Fruit fly (Drosophila melanogaster): ENCODE results near the gene CG32986.

Gene CG32986

DNA sequence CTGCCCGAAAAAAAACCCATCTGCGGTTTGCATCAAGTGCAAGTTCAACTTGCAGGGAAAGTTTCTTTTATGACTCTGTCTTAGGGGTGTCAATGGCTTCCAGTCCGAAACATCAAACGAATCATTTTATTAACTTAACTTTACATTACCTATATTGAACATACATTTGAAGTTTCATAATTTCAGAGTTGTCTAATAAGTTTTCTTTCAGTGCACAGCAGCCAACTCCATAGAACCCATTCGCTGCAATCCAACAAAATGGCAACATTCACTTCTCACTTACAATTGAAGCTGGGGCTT, 20.4 kb upstream of the CG32986 start:
- TF ChIP-seq Nf-YB (GFP tag; optimal IDR thresholded peaks at IDR 0.05) (no peak), CG9437 (GFP tag; optimal IDR thresholded peaks at IDR 0.05) (no peak), CG18619 (GFP tag; optimal IDR thresholded peaks at IDR 0.05) (no peak), ase (GFP tag; IDR thresholded peaks at IDR 0.05) (no peak), CG17829 (tag; optimal IDR thresholded peaks at IDR 0.05) (peak; percentile 15), bab2 (GFP tag; optimal IDR thresholded peaks at IDR 0.05) (no peak), CG9727 (GFP tag; optimal IDR thresholded peaks at IDR 0.05) (peak; percentile 57), CG13894 (tag; optimal IDR thresholded peaks at IDR 0.05) (no peak), CG6854 (GFP tag; optimal IDR thresholded peaks at IDR 0.05) (no peak), CG13775 (GFP tag; optimal IDR thresholded peaks at IDR 0.05) (no peak), CG17568 (GFP tag; optimal IDR thresholded peaks at IDR 0.05) (no peak), gsb-n (tag; optimal IDR thresholded peaks at IDR 0.05) (no peak), CG17359 (tag; optimal IDR thresholded peaks at IDR 0.05) (no peak), nmo (GFP tag; optimal IDR thresholded peaks at IDR 0.05) (peak; percentile 4), knrl (GFP tag; IDR thresholded peaks at IDR 0.05; ENCODE audit: partially characterized antibody) (no peak), Eip74EF (GFP tag; optimal IDR thresholded peaks at IDR 0.05) (no peak), ftz-f1 (GFP tag; optimal IDR thresholded peaks at IDR 0.05) (no peak), YL-1 (GFP tag; optimal IDR thresholded peaks at IDR 0.05) (no peak), CG1832 (GFP tag; optimal IDR thresholded peaks at IDR 0.05) (no peak), CG8765 (GFP tag; IDR thresholded peaks at IDR 0.05) (peak; percentile 43; the same call in 1 of the 2 replicates), trh (GFP tag; optimal IDR thresholded peaks at IDR 0.05) (no peak), sna (GFP tag; IDR thresholded peaks at IDR 0.05; ENCODE audit: partially characterized antibody) (no peak), Doc3 (GFP tag; IDR thresholded peaks at IDR 0.05; ENCODE audit: partially characterized antibody) (no peak), tx (GFP tag; optimal IDR thresholded peaks at IDR 0.05) (no peak), chinmo (GFP tag; IDR thresholded peaks at IDR 0.05; ENCODE audit: partially characterized antibody) (no peak), D19A (tag; optimal IDR thresholded peaks at IDR 0.05) (no peak), CG3407 (GFP tag; optimal IDR thresholded peaks at IDR 0.05) (no peak), Dip2 (GFP tag; IDR thresholded peaks at IDR 0.05) (no peak), CG3163 (GFP tag; optimal IDR thresholded peaks at IDR 0.05) (no peak), CG13424 (tag; optimal IDR thresholded peaks at IDR 0.05) (no peak), MBD-R2 (GFP tag; IDR thresholded peaks at IDR 0.05) (no peak), D19B (GFP tag; optimal IDR thresholded peaks at IDR 0.05) (no peak), CG6175 (GFP tag; IDR thresholded peaks at IDR 0.05) (no peak), Gug (GFP tag; IDR thresholded peaks at IDR 0.05) (no peak), CG4282 (GFP tag; optimal IDR thresholded peaks at IDR 0.05) (no peak), Opbp (GFP tag; IDR thresholded peaks at IDR 0.05; ENCODE audit: partially characterized antibody) (no peak), CG9817 (tag; optimal IDR thresholded peaks at IDR 0.05) (no peak), CG7839 (tag; optimal IDR thresholded peaks at IDR 0.05) (no peak), CG7357 (GFP tag; IDR thresholded peaks at IDR 0.05) (no peak), CG31388 (GFP tag; optimal IDR thresholded peaks at IDR 0.05) (no peak), peb (GFP tag; IDR thresholded peaks at IDR 0.05) (no peak), Stat92E (GFP tag; optimal IDR thresholded peaks at IDR 0.05) (no peak), sug (tag; optimal IDR thresholded peaks at IDR 0.05) (no peak), H2.0 (GFP tag; IDR thresholded peaks at IDR 0.05) (no peak), ac (GFP tag; optimal IDR thresholded peaks at IDR 0.05) (peak; percentile 57), CG14860 (GFP tag; IDR thresholded peaks at IDR 0.05; ENCODE audit: partially characterized antibody) (no peak), CG18476 (GFP tag; optimal IDR thresholded peaks at IDR 0.05) (no peak), CG42726 (GFP tag; IDR thresholded peaks at IDR 0.05; ENCODE audit: partially characterized antibody) (no peak), kay (GFP tag; optimal IDR thresholded peaks at IDR 0.05) (no peak), E2f2 (GFP tag; IDR thresholded peaks at IDR 0.05) (no peak), CG12104 (GFP tag; optimal IDR thresholded peaks at IDR 0.05) (no peak)

Measured in whole organism, embryonic.